Fruit fly (Drosophila melanogaster) whole organism, embryonic: ENCODE data around the gene CG12945.

ENCODE experiments used
- Antp ChIP-seq: fragments of 200-800 bp; sonication (Bioruptor generic); optimal IDR thresholded peaks from 3 replicates; lab custom pipeline; 2016; ENCODE audit warnings: missing biosample characterization, missing genetic modification characterization
- CG10209 ChIP-seq: fragments of 200-800 bp; sonication (Bioruptor generic); optimal IDR thresholded peaks from 3 replicates; lab custom pipeline; 2017; ENCODE audit warnings: missing biosample characterization, mild to moderate bottlenecking, missing genetic modification characterization, missing genetic modification reagents
- CG12155 ChIP-seq: fragments of 200-800 bp; sonication (Bioruptor generic); optimal IDR thresholded peaks from 3 replicates; lab custom pipeline; 2016; ENCODE audit warnings: missing biosample characterization, missing genetic modification characterization
- CG12942 ChIP-seq: fragments of 200-800 bp; sonication (Bioruptor generic); optimal IDR thresholded peaks from 3 replicates; lab custom pipeline; 2016; ENCODE audit warnings: missing biosample characterization, missing genetic modification characterization
- CG13775 ChIP-seq: fragments of 200-800 bp; sonication (Bioruptor generic); optimal IDR thresholded peaks from 3 replicates; lab custom pipeline; 2017; ENCODE audit warnings: missing biosample characterization, mild to moderate bottlenecking, missing genetic modification characterization
- CG16863 ChIP-seq: fragments of 200-800 bp; sonication (Bioruptor generic); optimal IDR thresholded peaks from 3 replicates; lab custom pipeline; 2016; ENCODE audit warnings: missing biosample characterization, missing genetic modification characterization
- CG17361 ChIP-seq: fragments of 200-800 bp; sonication (Bioruptor generic); IDR thresholded peaks from 3 replicates; pipeline ENCODE4 v1.3.6; 2022; ENCODE audit warnings: missing biosample characterization, missing genetic modification characterization
- CG18011 ChIP-seq: fragments of 200-800 bp; sonication (Bioruptor generic); optimal IDR thresholded peaks from 2 replicates; lab custom pipeline; 2017; ENCODE audit warnings: missing biosample characterization, missing genetic modification characterization, mild to moderate bottlenecking, moderate library complexity, missing genotype
- CG18262 ChIP-seq: fragments of 200-800 bp; optimal IDR thresholded peaks from 3 replicates; lab custom pipeline; 2019; ENCODE audit warnings: missing biosample characterization, mild to moderate bottlenecking, missing genetic modification characterization, moderate library complexity
- CG4424 ChIP-seq: fragments of 200-800 bp; sonication (Bioruptor generic); optimal IDR thresholded peaks from 3 replicates; lab custom pipeline; 2016; ENCODE audit warnings: missing biosample characterization, missing genetic modification characterization
- CG7271 ChIP-seq: fragments of 200-800 bp; sonication (Bioruptor generic); optimal IDR thresholded peaks from 2 replicates; lab custom pipeline; 2018; ENCODE audit warnings: missing biosample characterization, mild to moderate bottlenecking, missing genetic modification characterization, moderate library complexity
- CG7987 ChIP-seq: fragments of 200-800 bp; sonication (Bioruptor generic); optimal IDR thresholded peaks from 2 replicates; lab custom pipeline; 2018; ENCODE audit warnings: missing biosample characterization, mild to moderate bottlenecking, missing genetic modification characterization, moderate library complexity
- CG8924 ChIP-seq: fragments of 200-800 bp; optimal IDR thresholded peaks from 3 replicates; lab custom pipeline; 2019; ENCODE audit warnings: missing biosample characterization, mild to moderate bottlenecking, missing genetic modification characterization, moderate library complexity
- CG9609 ChIP-seq: fragments of 200-800 bp; sonication (Bioruptor generic); optimal IDR thresholded peaks from 3 replicates; lab custom pipeline; 2016; ENCODE audit warnings: missing biosample characterization, missing genetic modification characterization
- CHES-1-like ChIP-seq: fragments of 200-800 bp; sonication (Bioruptor generic); optimal IDR thresholded peaks from 2 replicates; lab custom pipeline; 2016; ENCODE audit warnings: missing biosample characterization, missing genetic modification characterization
- Dbx ChIP-seq: fragments of 200-800 bp; sonication (Bioruptor generic); IDR thresholded peaks from 3 replicates; pipeline ENCODE4 v1.3.6; 2022; ENCODE audit warnings: missing biosample characterization, missing genetic modification characterization
- Dref ChIP-seq: fragments of 200-800 bp; sonication (Bioruptor generic); IDR thresholded peaks from 2 replicates; pipeline ENCODE4 v1.3.6; 2022; ENCODE audit warnings: missing biosample characterization, missing genetic modification characterization
- Ets65A ChIP-seq: fragments of 200-800 bp; sonication (Bioruptor generic); peaks from one replicate; lab custom pipeline; 2016; ENCODE audit warnings: missing biosample characterization, missing genetic modification characterization
- HLH54F ChIP-seq: fragments of 200-800 bp; sonication (Bioruptor generic); optimal IDR thresholded peaks from 3 replicates; lab custom pipeline; 2016; ENCODE audit warnings: missing biosample characterization, missing genetic modification characterization
- Mad ChIP-seq: fragments of 200-800 bp; sonication (Bioruptor generic); optimal IDR thresholded peaks from 2 replicates; lab custom pipeline; 2016; ENCODE audit warnings: missing biosample characterization, missing genetic modification characterization
- Myb ChIP-seq: fragments of 200-800 bp; sonication (Bioruptor generic); optimal IDR thresholded peaks from 2 replicates; lab custom pipeline; 2016; ENCODE audit warnings: missing biosample characterization, missing genetic modification characterization
- NfI ChIP-seq: fragments of 200-800 bp; sonication (Bioruptor generic); optimal IDR thresholded peaks from 3 replicates; lab custom pipeline; 2018; ENCODE audit warnings: missing biosample characterization, mild to moderate bottlenecking, missing genetic modification characterization, moderate library complexity
- Ptx1 ChIP-seq: fragments of 200-800 bp; sonication (Bioruptor generic); IDR thresholded peaks from 2 replicates; pipeline ENCODE4 v1.3.6; 2022; ENCODE audit warnings: missing biosample characterization, missing genetic modification characterization
- Scr ChIP-seq: fragments of 200-800 bp; sonication (Bioruptor generic); IDR thresholded peaks from 2 replicates; pipeline ENCODE4 v1.3.6; 2022; ENCODE audit warnings: missing biosample characterization, missing genetic modification characterization; ENCODE audit not compliant: partially characterized antibody
- Ssrp ChIP-seq: fragments of 200-800 bp; sonication (Bioruptor generic); optimal IDR thresholded peaks from 2 replicates; lab custom pipeline; 2018; ENCODE audit warnings: missing biosample characterization, mild to moderate bottlenecking, missing genetic modification characterization, moderate library complexity
- Stat92E ChIP-seq, 3 experiments: fragments of >200 bp in 2 of 3; fragments of 200-800 bp in 1 of 3; sonication (Bioruptor generic) in 1 of 3; optimal IDR thresholded peaks; 2 replicates each; lab custom pipeline; 2017 to 2019; ENCODE audit warnings: missing biosample characterization in 3 of 3, missing genetic modification characterization in 3 of 3, mild to moderate bottlenecking in 1 of 3, moderate library complexity in 1 of 3
- Taf1 ChIP-seq: fragments of 200-800 bp; sonication (Bioruptor generic); IDR thresholded peaks from 2 replicates; pipeline ENCODE4 v1.3.6; 2022; ENCODE audit warnings: missing biosample characterization, missing genetic modification characterization
- bsh ChIP-seq, 2 experiments: fragments of 200-800 bp; sonication (Bioruptor generic); optimal IDR thresholded peaks; 2 replicates each; lab custom pipeline; 2017 to 2018; ENCODE audit warnings: mild to moderate bottlenecking in 2 of 2, missing biosample characterization in 2 of 2, missing genetic modification characterization in 2 of 2, moderate library complexity in 1 of 2
- cas ChIP-seq: fragments of 200-800 bp; sonication (Bioruptor generic); IDR thresholded peaks from 2 replicates; pipeline ENCODE4 v1.3.6; 2022; ENCODE audit warnings: missing biosample characterization, missing genetic modification characterization
- da ChIP-seq: fragments of 200-800 bp; sonication (Bioruptor generic); optimal IDR thresholded peaks from 2 replicates; lab custom pipeline; 2016; ENCODE audit warnings: missing biosample characterization, missing genetic modification characterization
- disco-r ChIP-seq: fragments of 200-800 bp; sonication (Bioruptor generic); optimal IDR thresholded peaks from 2 replicates; lab custom pipeline; 2016; ENCODE audit warnings: missing biosample characterization, missing genetic modification characterization
- dmrt11E ChIP-seq: fragments of 200-800 bp; sonication (Bioruptor generic); optimal IDR thresholded peaks from 3 replicates; lab custom pipeline; 2018; ENCODE audit warnings: missing biosample characterization, mild to moderate bottlenecking, missing genetic modification characterization, moderate library complexity
- ems ChIP-seq: fragments of 200-800 bp; sonication (Bioruptor generic); optimal IDR thresholded peaks from 3 replicates; lab custom pipeline; 2016; ENCODE audit warnings: missing biosample characterization, missing genetic modification characterization
- esg ChIP-seq: fragments of 200-800 bp; sonication (Bioruptor generic); conservative IDR thresholded peaks from 2 replicates; pipeline ENCODE4 v1.3.6; 2022; ENCODE audit warnings: missing biosample characterization, missing genetic modification characterization
- kay ChIP-seq: fragments of 200-800 bp; sonication (Bioruptor generic); optimal IDR thresholded peaks from 2 replicates; lab custom pipeline; 2016; ENCODE audit warnings: missing biosample characterization, missing genetic modification characterization
- lbe ChIP-seq: fragments of 200-800 bp; sonication (Bioruptor generic); optimal IDR thresholded peaks from 2 replicates; lab custom pipeline; 2016; ENCODE audit warnings: missing biosample characterization, mild to moderate bottlenecking, missing genetic modification characterization
- lola ChIP-seq, 3 experiments: fragments of >200 bp in 2 of 3; fragments of 200-800 bp in 1 of 3; sonication (Bioruptor generic) in 1 of 3; optimal IDR thresholded peaks; 2 replicates each; lab custom pipeline; 2017 to 2019; ENCODE audit warnings: missing biosample characterization in 3 of 3, missing genetic modification characterization in 3 of 3, mild to moderate bottlenecking in 1 of 3, moderate library complexity in 1 of 3
- prd ChIP-seq, 3 experiments: fragments of >200 bp in 2 of 3; fragments of 200-800 bp in 1 of 3; sonication (Bioruptor generic) in 1 of 3; optimal IDR thresholded peaks in 2 of 3; IDR thresholded peaks in 1 of 3; 2 replicates in 2 of 3; 3 replicates in 1 of 3; pipeline versions ENCODE4 v1.3.6 to Lab custom; 2017 to 2022; ENCODE audit warnings: missing biosample characterization in 1 of 3, missing genetic modification characterization in 1 of 3
- pum ChIP-seq: fragments of 200-800 bp; sonication (Bioruptor generic); optimal IDR thresholded peaks from 2 replicates; lab custom pipeline; 2016; ENCODE audit warnings: missing biosample characterization, missing genetic modification characterization
- schlank ChIP-seq: fragments of 200-800 bp; sonication (Bioruptor generic); optimal IDR thresholded peaks from 2 replicates; lab custom pipeline; 2018; ENCODE audit warnings: missing biosample characterization, mild to moderate bottlenecking, missing genetic modification characterization
- sens ChIP-seq: fragments of 200-800 bp; sonication (Bioruptor generic); peaks from one replicate; lab custom pipeline; 2016; ENCODE audit warnings: missing biosample characterization, missing genetic modification characterization
- shn ChIP-seq: fragments of 200-800 bp; sonication (Bioruptor generic); optimal IDR thresholded peaks from 3 replicates; lab custom pipeline; 2016; ENCODE audit warnings: missing biosample characterization, missing genetic modification characterization
- sob ChIP-seq: fragments of 200-800 bp; sonication (Bioruptor generic); IDR thresholded peaks from 2 replicates; pipeline ENCODE4 v1.3.6; 2022; ENCODE audit warnings: missing biosample characterization, missing genetic modification characterization
- tgo ChIP-seq: fragments of 200-800 bp; sonication (Bioruptor generic); IDR thresholded peaks from 3 replicates; pipeline ENCODE4 v1.3.6; 2022; ENCODE audit warnings: missing biosample characterization, missing genetic modification characterization
- tll ChIP-seq, 2 experiments: fragments of 200-800 bp in 1 of 2; fragments of >200 bp in 1 of 2; sonication (Bioruptor generic) in 1 of 2; optimal IDR thresholded peaks; 2 replicates each; lab custom pipeline; 2017 to 2019; ENCODE audit warnings: missing biosample characterization in 2 of 2, missing genetic modification characterization in 2 of 2, mild to moderate bottlenecking in 1 of 2, moderate library complexity in 1 of 2
- trem ChIP-seq: fragments of 200-800 bp; optimal IDR thresholded peaks from 3 replicates; lab custom pipeline; 2019; ENCODE audit warnings: missing biosample characterization, mild to moderate bottlenecking, missing genetic modification characterization, moderate library complexity
- vfl ChIP-seq: fragments of 200-800 bp; sonication (Bioruptor generic); optimal IDR thresholded peaks from 2 replicates; lab custom pipeline; 2016; ENCODE audit warnings: missing biosample characterization, missing genetic modification characterization
- vvl ChIP-seq: fragments of 200-800 bp; sonication (Bioruptor generic); IDR thresholded peaks from 2 replicates; pipeline ENCODE4 v1.3.6; 2022; ENCODE audit warnings: missing biosample characterization, missing genetic modification characterization
- zfh2 ChIP-seq: fragments of 200-800 bp; sonication (Bioruptor generic); optimal IDR thresholded peaks from 2 replicates; lab custom pipeline; 2016; ENCODE audit warnings: missing biosample characterization, missing genetic modification characterization

Gene CG12945

dm6 chr3R:9791177-9791806, at the start of gene CG12945, which contains the start of gene CG8507 (continued):
- peak; percentile 56; the same call in 2 of the 3 replicates for TF ChIP-seq tgo (GFP tag; lab: Robert Waterston, UW)
- peak; percentile 41 for TF ChIP-seq NfI (GFP tag; lab: Kevin White, UChicago)
- peak; percentile 16 for TF ChIP-seq CG10209 (GFP tag; lab: Kevin White, UChicago)
- peak; percentile 33 for TF ChIP-seq HLH54F
- TF ChIP-seq vfl (GFP tag; lab: Kevin White, UChicago): peak; percentile 46
- TF ChIP-seq trem (tag; lab: Kevin White, UChicago): peak; percentile 34
- no peak for TF ChIP-seq Dref (GFP tag; lab: Robert Waterston, UW)
- peak; percentile 16 for TF ChIP-seq CG9609 (GFP tag; lab: Kevin White, UChicago)
- no peak for TF ChIP-seq prd (optimal IDR thresholded peaks at IDR 0.05; lab: Kevin White, UChicago)
- TF ChIP-seq prd (GFP tag; IDR thresholded peaks at IDR 0.05; lab: Robert Waterston, UW): peak; percentile 54; the same call in 1 of the 3 replicates
- peak; percentile 35 for TF ChIP-seq CG12155 (GFP tag; lab: Kevin White, UChicago)
- peak in 1 of 2 experiments; percentile 47 for TF ChIP-seq tll (GFP tag; optimal IDR thresholded peaks at IDR 0.05; lab: Kevin White, UChicago)
- TF ChIP-seq Ptx1: peak; percentile 44
- TF ChIP-seq lola (GFP tag; optimal IDR thresholded peaks at IDR 0.05; lab: Kevin White, UChicago): peak in 1 of 3 experiments; percentile 54
- TF ChIP-seq dmrt11E (tag; lab: Kevin White, UChicago): peak; percentile 4
- no peak; the same call in 1 of the 2 replicates for TF ChIP-seq esg (GFP tag; lab: Robert Waterston, UW)
- TF ChIP-seq sob (GFP tag; lab: Robert Waterston, UW): peak; percentile 8; the same call in 1 of the 2 replicates
- TF ChIP-seq Antp (GFP tag; lab: Kevin White, UChicago): peak; percentile 12
- peak; percentile 28 for TF ChIP-seq CG18011
- TF ChIP-seq vvl (GFP tag; lab: Robert Waterston, UW): peak; percentile 31; the same call in 1 of the 2 replicates
- TF ChIP-seq sens (GFP tag; lab: Kevin White, UChicago): peak; percentile 85
- TF ChIP-seq CG8924: peak; percentile 31
- peak; percentile 28 for TF ChIP-seq Ssrp (tag; lab: Kevin White, UChicago)
- TF ChIP-seq Mad (GFP tag; lab: Kevin White, UChicago): peak; percentile 39
- no peak for TF ChIP-seq schlank
- peak; percentile 58 for TF ChIP-seq CG13775
- TF ChIP-seq CG7987 (GFP tag; lab: Kevin White, UChicago): no peak
- TF ChIP-seq ems (GFP tag; lab: Kevin White, UChicago): peak; percentile 1
- peak; percentile 3 for TF ChIP-seq lbe
- TF ChIP-seq Ets65A: peak; percentile 91
- TF ChIP-seq da (GFP tag; lab: Kevin White, UChicago): no peak
- peak; percentile 54 for TF ChIP-seq CHES-1-like (GFP tag; lab: Kevin White, UChicago)
- TF ChIP-seq CG17361 (GFP tag; lab: Robert Waterston, UW): peak; percentile 69
- TF ChIP-seq CG12942: peak; percentile 35
- TF ChIP-seq zfh2: peak; percentile 69
- no peak for TF ChIP-seq disco-r (GFP tag; lab: Kevin White, UChicago)
- TF ChIP-seq CG16863 (GFP tag; lab: Kevin White, UChicago): no peak
- peak; percentile 53 for TF ChIP-seq shn (GFP tag; lab: Kevin White, UChicago)
- peak; percentile 48 for TF ChIP-seq CG18262
- TF ChIP-seq CG4424: no peak
- TF ChIP-seq Taf1 (GFP tag; lab: Robert Waterston, UW): 0 out of 2 replicates have a peak, but pooled peaks have one; percentile 19
- TF ChIP-seq kay (GFP tag; lab: Kevin White, UChicago): peak; percentile 21
- TF ChIP-seq Scr (GFP tag; lab: Robert Waterston, UW): no peak
- peak; percentile 15 for TF ChIP-seq pum (GFP tag; lab: Kevin White, UChicago)
- TF ChIP-seq Myb (GFP tag; lab: Kevin White, UChicago): peak; percentile 72
- peak in 1 of 2 experiments; percentile 20 for TF ChIP-seq bsh (GFP tag; optimal IDR thresholded peaks at IDR 0.05; lab: Kevin White, UChicago)
- 0 out of 3 replicates have a peak, but pooled peaks have one; percentile 18 for TF ChIP-seq Dbx (GFP tag; lab: Robert Waterston, UW)
- TF ChIP-seq cas (GFP tag; lab: Robert Waterston, UW): no peak
- no peak for TF ChIP-seq Stat92E (GFP tag; optimal IDR thresholded peaks at IDR 0.05; lab: Kevin White, UChicago)
- TF ChIP-seq CG7271 (tag; lab: Kevin White, UChicago): no peak
